Worm (Caenorhabditis elegans) whole organism, mixed stage, embryonic: ENCODE data around the gene R09D1.14.
"Not testable (repeated sequence)": the region's sequence is repeated elsewhere in the genome, so short reads cannot be mapped to it uniquely, and the experiment has no call there.

ENCODE experiments used
- bed-3 ChIP-seq: fragments of 200-800 bp; sonication (Bioruptor generic); optimal IDR thresholded peaks from 3 replicates; lab custom pipeline; 2018; ENCODE audit warnings: mild to moderate bottlenecking, missing genetic modification characterization, moderate library complexity, missing compliant biosample characterization
- blmp-1 ChIP-seq: fragments of 150-350 bp; optimal IDR thresholded peaks from 2 replicates; lab custom pipeline; 2014; ENCODE audit warnings: missing biosample characterization, missing genetic modification characterization
- ceh-39 ChIP-seq: fragments of 150-350 bp; optimal IDR thresholded peaks from 2 replicates; lab custom pipeline; 2014; ENCODE audit warnings: missing biosample characterization, missing genetic modification characterization
- ceh-43 ChIP-seq: fragments of 200-800 bp; sonication (Bioruptor generic); optimal IDR thresholded peaks from 2 replicates; lab custom pipeline; 2018; ENCODE audit warnings: mild to moderate bottlenecking, missing genetic modification characterization, moderate library complexity, missing compliant biosample characterization
- ceh-83 ChIP-seq: fragments of 200-800 bp; sonication (Bioruptor generic); optimal IDR thresholded peaks from 2 replicates; lab custom pipeline; 2018; ENCODE audit warnings: mild to moderate bottlenecking, missing genetic modification characterization, missing compliant biosample characterization
- ces-1 ChIP-seq: fragments of 150-350 bp; optimal IDR thresholded peaks from 2 replicates; lab custom pipeline; 2014; ENCODE audit warnings: missing biosample characterization, missing genetic modification reagents, missing genetic modification characterization
- cnd-1 ChIP-seq: fragments of 200-800 bp; sonication (Bioruptor generic); optimal IDR thresholded peaks from 2 replicates; lab custom pipeline; 2018; ENCODE audit warnings: mild to moderate bottlenecking, missing genetic modification characterization, missing compliant biosample characterization
- drap-1 ChIP-seq: fragments of 200-800 bp; sonication (Bioruptor generic); optimal IDR thresholded peaks from 3 replicates; lab custom pipeline; 2018; ENCODE audit warnings: mild to moderate bottlenecking, missing genetic modification characterization, missing compliant biosample characterization
- elt-1 ChIP-seq: sonication (generic microtip); optimal IDR thresholded peaks from 2 replicates; lab custom pipeline; 2017; ENCODE audit warnings: missing genetic modification characterization, mild to moderate bottlenecking, missing compliant biosample characterization, antibody characterized with exemption, moderate library complexity, borderline replicate concordance; ENCODE audit not compliant: insufficient read depth
- flh-1 ChIP-seq: fragments of 200-800 bp; sonication (Bioruptor generic); optimal IDR thresholded peaks from 2 replicates; lab custom pipeline; 2018; ENCODE audit warnings: mild to moderate bottlenecking, missing genetic modification characterization, moderate library complexity, missing compliant biosample characterization
- hlh-1 ChIP-seq: fragments of 150-350 bp; optimal IDR thresholded peaks from 2 replicates; lab custom pipeline; 2014; ENCODE audit warnings: missing biosample characterization, missing genetic modification reagents, missing genetic modification characterization
- lin-13 ChIP-seq: fragments of 150-350 bp; optimal IDR thresholded peaks from 2 replicates; lab custom pipeline; 2014; ENCODE audit warnings: missing biosample characterization, missing genetic modification characterization
- lin-32 ChIP-seq: fragments of 200-800 bp; sonication (Bioruptor generic); optimal IDR thresholded peaks from 2 replicates; lab custom pipeline; 2018; ENCODE audit warnings: mild to moderate bottlenecking, missing genetic modification characterization, missing compliant biosample characterization
- mab-5 ChIP-seq: fragments of 150-350 bp; optimal IDR thresholded peaks from 2 replicates; lab custom pipeline; 2014; ENCODE audit warnings: missing biosample characterization, missing genetic modification characterization
- mep-1 ChIP-seq: fragments of 150-350 bp; optimal IDR thresholded peaks from 2 replicates; lab custom pipeline; 2017; ENCODE audit warnings: missing biosample characterization, missing genetic modification reagents, missing genetic modification characterization, inconsistent platforms
- mls-2 ChIP-seq: sonication (generic microtip); optimal IDR thresholded peaks from 2 replicates; lab custom pipeline; 2016; ENCODE audit warnings: mild to moderate bottlenecking, missing genetic modification characterization, moderate library complexity, missing compliant biosample characterization
- nhr-2 ChIP-seq: fragments of 150-350 bp; optimal IDR thresholded peaks from 2 replicates; lab custom pipeline; 2014; ENCODE audit warnings: missing biosample characterization, missing genetic modification characterization
- nhr-28 ChIP-seq: fragments of 150-350 bp; optimal IDR thresholded peaks from 2 replicates; lab custom pipeline; 2014; ENCODE audit warnings: missing biosample characterization, missing genetic modification characterization
- nhr-76 ChIP-seq: sonication (generic microtip); optimal IDR thresholded peaks from 2 replicates; lab custom pipeline; 2017; ENCODE audit warnings: missing biosample characterization, missing genetic modification characterization
- pha-4 ChIP-seq: fragments of 150-350 bp; optimal IDR thresholded peaks from 2 replicates; lab custom pipeline; 2018; ENCODE audit warnings: missing biosample characterization, missing genetic modification reagents, missing genetic modification characterization
- snpc-4 ChIP-seq: fragments of 150-350 bp; optimal IDR thresholded peaks from 2 replicates; lab custom pipeline; 2014; ENCODE audit warnings: missing biosample characterization, missing genetic modification characterization
- sptf-1 ChIP-seq: sonication (generic microtip); optimal IDR thresholded peaks from 2 replicates; lab custom pipeline; 2017; ENCODE audit warnings: mild to moderate bottlenecking, missing genetic modification characterization, moderate library complexity, missing compliant biosample characterization
- tbx-8 ChIP-seq: fragments of 200-800 bp; sonication (Bioruptor generic); optimal IDR thresholded peaks from 2 replicates; lab custom pipeline; 2018; ENCODE audit warnings: mild to moderate bottlenecking, missing genetic modification characterization, moderate library complexity, missing compliant biosample characterization
- unc-120 ChIP-seq: sonication (generic microtip); optimal IDR thresholded peaks from 2 replicates; lab custom pipeline; 2017; ENCODE audit warnings: missing genetic modification characterization, missing compliant biosample characterization; ENCODE audit not compliant: poor library complexity, severe bottlenecking
- unc-39 ChIP-seq: fragments of 150-350 bp; optimal IDR thresholded peaks from 2 replicates; lab custom pipeline; 2014; ENCODE audit warnings: missing biosample characterization, missing genetic modification characterization
- zip-8 ChIP-seq: fragments of 150-350 bp; optimal IDR thresholded peaks from 2 replicates; lab custom pipeline; 2014; ENCODE audit warnings: missing biosample characterization, missing genetic modification characterization
- ztf-11 ChIP-seq: fragments of 150-350 bp; optimal IDR thresholded peaks from 2 replicates; lab custom pipeline; 2014; ENCODE audit warnings: missing biosample characterization, missing genetic modification characterization

The R09D1.14 gene

ce11 chrII:9454304-9454703 is 5.1 kb downstream of the R09D1.14 start, which contains the start of gene chil-19:
TSS of gene chil-19 (minus strand) at chrII:9454404.
- TF ChIP-seq unc-39 (tag; lab: Kevin White, UChicago) = no peak
- no peak for TF ChIP-seq nhr-28 (tag; lab: Kevin White, UChicago)
- TF ChIP-seq cnd-1 (tag; lab: Kevin White, UChicago) = no peak
- no peak for TF ChIP-seq unc-120 (tag; lab: Kevin White, UChicago)
- TF ChIP-seq lin-32 = no peak
- TF ChIP-seq snpc-4 (tag; lab: Kevin White, UChicago) = no peak
- no peak for TF ChIP-seq zip-8 (tag; lab: Kevin White, UChicago)
- no peak for TF ChIP-seq ztf-11 (tag; lab: Kevin White, UChicago)
- TF ChIP-seq tbx-8 (GFP tag; lab: Kevin White, UChicago) = no peak
- no peak for TF ChIP-seq blmp-1
- no peak for TF ChIP-seq mab-5 (tag; lab: Kevin White, UChicago)
- no peak for TF ChIP-seq mls-2 (tag; lab: Kevin White, UChicago)
- TF ChIP-seq nhr-76 (tag; lab: Kevin White, UChicago) = no peak
- TF ChIP-seq ceh-39 (tag; lab: Kevin White, UChicago) = no peak
- TF ChIP-seq pha-4 = no peak
- TF ChIP-seq ceh-43 = no peak
- TF ChIP-seq elt-1 (tag; lab: Kevin White, UChicago) = no peak
- no peak for TF ChIP-seq sptf-1
- TF ChIP-seq, all 35 proteins: peak for 0

ce11 chrII:9452172-9452571 is 7.2 kb downstream of the R09D1.14 start, which contains the start of gene R09D1.12:
TSS of gene R09D1.12 (minus strand) at chrII:9452272.
- not testable (repeated sequence) for TF ChIP-seq mab-5 (tag; lab: Kevin White, UChicago); hlh-1 (tag; lab: Kevin White, UChicago); ces-1

DNA sequence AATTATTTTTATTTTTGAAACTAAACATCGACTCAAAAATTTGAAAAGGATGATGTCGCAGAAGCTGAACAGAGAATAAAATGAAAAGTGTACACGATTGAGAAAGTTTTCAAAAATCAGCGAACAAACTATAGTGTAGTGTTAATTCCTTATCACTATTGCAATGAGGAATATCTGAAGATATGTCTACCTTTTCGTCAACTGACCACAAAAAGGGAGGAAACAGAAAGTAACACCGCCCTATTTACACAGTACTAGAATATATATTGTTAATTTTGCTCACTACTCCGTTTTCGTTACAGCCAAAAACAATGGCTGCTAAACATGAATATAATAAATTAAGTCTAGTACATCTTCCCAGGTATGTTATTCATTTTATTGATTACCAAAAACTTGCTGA is 11.4 kb downstream of the R09D1.14 start, which contains the start of gene chil-18:
chil-18 (plus strand) TSS at position 301 of the 400 bp plus-strand sequence.
- TF ChIP-seq ceh-83 (GFP tag; lab: Kevin White, UChicago) (no peak), flh-1 (no peak)

DNA sequence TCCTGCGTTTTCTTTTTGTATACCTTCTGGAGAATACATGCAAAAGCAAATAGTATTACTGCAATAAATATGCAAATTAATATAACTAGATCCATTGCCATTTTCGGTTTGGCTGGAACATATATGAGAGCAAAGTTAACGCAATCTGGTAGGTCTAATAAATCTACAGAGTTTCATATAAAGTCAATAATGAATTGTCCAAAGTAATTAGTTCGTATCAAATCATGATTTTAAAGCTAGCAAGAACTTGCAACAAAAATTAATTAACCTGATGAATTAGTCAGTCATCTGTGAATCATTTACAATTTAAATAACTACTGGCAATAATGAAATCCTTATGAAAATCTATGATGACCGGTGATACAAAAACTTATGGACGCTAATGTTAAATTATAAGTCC is 14.0 kb downstream of the R09D1.14 start, which contains the start of gene R09D1.13:
R09D1.13 (minus strand) TSS at position 101 of the 400 bp plus-strand sequence.
- TF ChIP-seq nhr-2 = no peak
- TF ChIP-seq mls-2 (tag; lab: Kevin White, UChicago) = no peak

DNA sequence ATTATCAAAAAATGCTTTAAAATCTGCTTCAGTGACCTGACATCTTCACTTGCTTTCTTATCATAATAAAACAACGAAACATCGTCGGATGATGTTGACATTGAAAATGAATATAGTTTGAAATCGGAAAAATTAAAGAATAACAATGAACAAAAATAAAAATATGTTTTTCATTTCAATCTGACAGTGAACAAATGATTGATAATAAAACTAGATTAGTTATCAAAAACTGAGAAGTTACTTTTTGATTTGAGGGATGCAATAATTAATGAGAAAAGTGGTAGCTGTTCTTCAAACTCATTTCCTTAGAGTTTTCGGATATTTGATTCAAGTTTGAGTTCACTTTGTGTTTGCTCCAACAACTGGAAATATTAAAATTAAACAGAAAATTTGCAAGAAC is 15.8 kb downstream of the R09D1.14 start, which contains the start of gene chil-15:
chil-15 (minus strand) TSS at position 101 of the 400 bp plus-strand sequence.
- TF ChIP-seq tbx-8 (GFP tag; lab: Kevin White, UChicago) (no peak), nhr-76 (tag; lab: Kevin White, UChicago) (no peak), drap-1 (GFP tag; lab: Kevin White, UChicago) (no peak), ceh-83 (GFP tag; lab: Kevin White, UChicago) (no peak), lin-32 (no peak), bed-3 (GFP tag; lab: Kevin White, UChicago) (no peak), pha-4 (no peak)

- no peak for TF ChIP-seq nhr-2
- TF ChIP-seq flh-1 = no peak
- no peak for TF ChIP-seq ces-1
- TF ChIP-seq zip-8 (tag; lab: Kevin White, UChicago) = no peak
- no peak for TF ChIP-seq ztf-11 (tag; lab: Kevin White, UChicago)
- no peak for TF ChIP-seq lin-13 (tag; lab: Kevin White, UChicago)
- TF ChIP-seq bed-3 (GFP tag; lab: Kevin White, UChicago) = no peak
- no peak for TF ChIP-seq tbx-8 (GFP tag; lab: Kevin White, UChicago)
- no peak for TF ChIP-seq pha-4
- no peak for TF ChIP-seq mls-2 (tag; lab: Kevin White, UChicago)
- TF ChIP-seq mep-1 (tag; lab: Kevin White, UChicago) = no peak
- TF ChIP-seq drap-1 (GFP tag; lab: Kevin White, UChicago) = no peak
- TF ChIP-seq blmp-1 = no peak
- TF ChIP-seq ceh-39 (tag; lab: Kevin White, UChicago) = no peak
- no peak for TF ChIP-seq elt-1 (tag; lab: Kevin White, UChicago)
- no peak for TF ChIP-seq ceh-83 (GFP tag; lab: Kevin White, UChicago)
- no peak for TF ChIP-seq lin-32
- no peak for TF ChIP-seq cnd-1 (tag; lab: Kevin White, UChicago)
- TF ChIP-seq, all 35 proteins: peak for 0
Measured at ce11 chrII:9441838-9442237, 17.5 kb downstream of the R09D1.14 start, which contains the start of gene chil-16. TSS of gene chil-16 (minus strand) at chrII:9441938.
